Worm (Caenorhabditis elegans) whole organism, L4 larva: ENCODE data around the gene bgnt-1.1.

Experiments used
- D1046.2 ChIP-seq: fragments of 200-800 bp; sonication (Bioruptor generic); IDR thresholded peaks from 2 replicates; pipeline ENCODE4 v1.3.6; 2022; ENCODE audit warnings: missing genetic modification characterization, missing compliant biosample characterization
- F37D6.2 ChIP-seq: sonication (generic microtip); optimal IDR thresholded peaks from 2 replicates; lab custom pipeline; 2016; ENCODE audit warnings: mild to moderate bottlenecking, missing genetic modification characterization, missing compliant biosample characterization
- F44E2.7 ChIP-seq: fragments of 200-800 bp; sonication (Bioruptor generic); IDR thresholded peaks from 2 replicates; pipeline ENCODE4 v2.1.2; 2022; ENCODE audit warnings: missing genetic modification characterization, missing compliant biosample characterization
- T20F7.1 ChIP-seq: fragments of 200-800 bp; sonication (Bioruptor generic); optimal IDR thresholded peaks from 2 replicates; lab custom pipeline; 2018; ENCODE audit warnings: mild to moderate bottlenecking, missing genetic modification characterization, missing compliant biosample characterization
- Y48G9A.11 ChIP-seq: fragments of 200-800 bp; sonication (Bioruptor generic); IDR thresholded peaks from 2 replicates; pipeline ENCODE4 v1.3.6; 2022; ENCODE audit warnings: missing genetic modification reagents, missing genetic modification characterization, missing compliant biosample characterization
- Y5F2A.4 ChIP-seq: fragments of 200-800 bp; sonication (Bioruptor generic); optimal IDR thresholded peaks from 2 replicates; lab custom pipeline; 2018; ENCODE audit warnings: mild to moderate bottlenecking, missing genetic modification characterization, missing compliant biosample characterization
- Y75B8A.6 ChIP-seq: fragments of 200-800 bp; sonication (Bioruptor generic); IDR thresholded peaks from 2 replicates; pipeline ENCODE4 v1.3.6; 2022; ENCODE audit warnings: missing genetic modification reagents, missing genetic modification characterization, missing compliant biosample characterization
- ZK337.2 ChIP-seq: fragments of 200-800 bp; sonication (Bioruptor generic); IDR thresholded peaks from 2 replicates; pipeline ENCODE4 v1.3.6; 2022; ENCODE audit warnings: missing genetic modification reagents, missing genetic modification characterization, missing compliant biosample characterization
- ZK546.5 ChIP-seq, 2 experiments: sonication (generic microtip); optimal IDR thresholded peaks; 2 replicates each; lab custom pipeline; 2017; ENCODE audit warnings: missing biosample characterization in 2 of 2, missing genetic modification characterization in 2 of 2
- aha-1 ChIP-seq: fragments of 150-350 bp; peaks from one replicate; lab custom pipeline; 2014; ENCODE audit warnings: missing biosample characterization, missing genetic modification characterization
- attf-4 ChIP-seq: sonication (generic microtip); optimal IDR thresholded peaks from 3 replicates; lab custom pipeline; 2017; ENCODE audit warnings: missing biosample characterization, missing genetic modification characterization
- ceh-28 ChIP-seq: fragments of 150-350 bp; optimal IDR thresholded peaks from 2 replicates; lab custom pipeline; 2014; ENCODE audit warnings: missing biosample characterization, missing genetic modification reagents, missing genetic modification characterization
- ceh-62 ChIP-seq: sonication (generic microtip); optimal IDR thresholded peaks from 2 replicates; lab custom pipeline; 2017; ENCODE audit warnings: missing biosample characterization, missing genetic modification characterization
- ces-1 ChIP-seq: fragments of 150-350 bp; sonication (generic microtip); optimal IDR thresholded peaks from 4 replicates; lab custom pipeline; 2014; ENCODE audit warnings: missing biosample characterization, missing genetic modification reagents, missing genetic modification characterization
- ctbp-1 ChIP-seq: fragments of 200-800 bp; sonication (Bioruptor generic); IDR thresholded peaks from 2 replicates; pipeline ENCODE4 v1.3.6; 2022; ENCODE audit warnings: missing genetic modification reagents, missing genetic modification characterization, missing compliant biosample characterization
- dmd-6 ChIP-seq: fragments of 200-800 bp; sonication (Bioruptor generic); IDR thresholded peaks from 2 replicates; pipeline ENCODE4 v1.3.6; 2022; ENCODE audit warnings: missing genetic modification reagents, missing genetic modification characterization, missing compliant biosample characterization
- egl-43 ChIP-seq: fragments of 200-800 bp; sonication (Bioruptor generic); IDR thresholded peaks from 2 replicates; pipeline ENCODE4 v1.3.6; 2022; ENCODE audit warnings: missing genetic modification reagents, missing genetic modification characterization, missing compliant biosample characterization
- fkh-10 ChIP-seq: fragments of 150-350 bp; optimal IDR thresholded peaks from 2 replicates; lab custom pipeline; 2014; ENCODE audit warnings: missing biosample characterization, missing genetic modification reagents, missing genetic modification characterization
- hlh-11 ChIP-seq: fragments of 200-800 bp; sonication (Bioruptor generic); optimal IDR thresholded peaks from 2 replicates; lab custom pipeline; 2018; ENCODE audit warnings: mild to moderate bottlenecking, missing genetic modification characterization, missing compliant biosample characterization
- hlh-30 ChIP-seq: sonication (generic microtip); optimal IDR thresholded peaks from 2 replicates; lab custom pipeline; 2017; ENCODE audit warnings: antibody characterized with exemption, mild to moderate bottlenecking, missing genetic modification characterization, missing compliant biosample characterization; ENCODE audit not compliant: insufficient read depth
- hmg-1.1 ChIP-seq: fragments of 200-800 bp; sonication (Bioruptor generic); IDR thresholded peaks from 2 replicates; pipeline ENCODE4 v1.3.6; 2022; ENCODE audit warnings: missing genetic modification reagents, missing genetic modification characterization, missing compliant biosample characterization
- jun-1 ChIP-seq: fragments of 150-350 bp; optimal IDR thresholded peaks from 2 replicates; lab custom pipeline; 2014; ENCODE audit warnings: missing biosample characterization, missing genetic modification reagents, missing genetic modification characterization
- lin-39 ChIP-seq: fragments of 150-350 bp; optimal IDR thresholded peaks from 2 replicates; lab custom pipeline; 2014; ENCODE audit warnings: missing biosample characterization, missing genetic modification reagents, missing genetic modification characterization
- lsy-2 ChIP-seq, 2 experiments: fragments of 150-350 bp in 1 of 2; sonication (generic microtip) in 1 of 2; optimal IDR thresholded peaks; 2 replicates each; lab custom pipeline; 2014 to 2017; ENCODE audit warnings: missing biosample characterization in 2 of 2, missing genetic modification characterization in 2 of 2
- mdt-29 ChIP-seq: fragments of 200-800 bp; sonication (Bioruptor generic); IDR thresholded peaks from 2 replicates; pipeline ENCODE4 v1.3.6; 2022; ENCODE audit warnings: missing genetic modification reagents, missing genetic modification characterization, missing compliant biosample characterization
- mep-1 ChIP-seq: fragments of 150-350 bp; sonication (generic microtip); optimal IDR thresholded peaks from 3 replicates; lab custom pipeline; 2014; ENCODE audit warnings: missing biosample characterization, missing genetic modification characterization
- mes-2 ChIP-seq: sonication (generic microtip); optimal IDR thresholded peaks from 2 replicates; lab custom pipeline; 2016; ENCODE audit warnings: missing genotype, mild to moderate bottlenecking, missing genetic modification characterization, missing compliant biosample characterization; ENCODE audit not compliant: poor library complexity, severe bottlenecking
- nhr-10 ChIP-seq: fragments of 150-350 bp; optimal IDR thresholded peaks from 2 replicates; lab custom pipeline; 2014; ENCODE audit warnings: missing biosample characterization, missing genetic modification characterization
- nhr-102 ChIP-seq: sonication (generic microtip); optimal IDR thresholded peaks from 2 replicates; lab custom pipeline; 2016; ENCODE audit warnings: mild to moderate bottlenecking, missing genetic modification characterization, moderate library complexity, missing compliant biosample characterization
- nhr-28 ChIP-seq: fragments of 150-350 bp; optimal IDR thresholded peaks from 2 replicates; lab custom pipeline; 2014; ENCODE audit warnings: missing biosample characterization, missing genetic modification characterization
- nhr-6 ChIP-seq: fragments of 150-350 bp; optimal IDR thresholded peaks from 2 replicates; lab custom pipeline; 2014; ENCODE audit warnings: missing biosample characterization, missing genetic modification characterization
- nhr-77 ChIP-seq: fragments of 150-350 bp; optimal IDR thresholded peaks from 2 replicates; lab custom pipeline; 2014; ENCODE audit warnings: missing biosample characterization, missing genetic modification characterization
- pha-4 ChIP-seq, 2 experiments: fragments of 150-350 bp in 1 of 2; fragments of 200-800 bp in 1 of 2; sonication (Bioruptor generic) in 1 of 2; IDR thresholded peaks in 1 of 2; optimal IDR thresholded peaks in 1 of 2; 2 replicates each; pipeline versions ENCODE4 v1.3.6 to Lab custom; 2014 to 2022; ENCODE audit warnings: missing genetic modification characterization in 2 of 2, missing genetic modification reagents in 2 of 2, missing biosample characterization in 1 of 2, missing compliant biosample characterization in 1 of 2
- pqm-1 ChIP-seq: sonication (generic microtip); optimal IDR thresholded peaks from 2 replicates; lab custom pipeline; 2017; ENCODE audit warnings: missing biosample characterization, missing genetic modification characterization
- rbr-2 ChIP-seq: sonication (generic microtip); optimal IDR thresholded peaks from 2 replicates; lab custom pipeline; 2016; ENCODE audit warnings: missing genotype, missing genetic modification characterization, missing compliant biosample characterization
- saeg-2 ChIP-seq: fragments of 200-800 bp; sonication (Bioruptor generic); IDR thresholded peaks from 2 replicates; pipeline ENCODE4 v1.3.6; 2022; ENCODE audit warnings: missing genetic modification reagents, missing genetic modification characterization, missing compliant biosample characterization
- set-16 ChIP-seq: fragments of 200-800 bp; sonication (Bioruptor generic); IDR thresholded peaks from 2 replicates; pipeline ENCODE4 v1.3.6; 2022; ENCODE audit warnings: missing genetic modification reagents, missing genetic modification characterization, missing compliant biosample characterization
- unc-130 ChIP-seq: sonication (generic microtip); optimal IDR thresholded peaks from 2 replicates; lab custom pipeline; 2016; ENCODE audit warnings: missing genetic modification reagents, missing genetic modification characterization, missing compliant biosample characterization
- unc-62 ChIP-seq, 3 experiments: fragments of 150-350 bp in 1 of 3; sonication (generic microtip); optimal IDR thresholded peaks in 2 of 3; peaks in 1 of 3; 1 replicate in 1 of 3; 2 replicates in 2 of 3; lab custom pipeline; 2014 to 2017; ENCODE audit warnings: missing biosample characterization in 3 of 3, missing genetic modification characterization in 3 of 3, missing genetic modification reagents in 3 of 3, missing genotype in 1 of 3
- vab-7 ChIP-seq: fragments of 200-800 bp; sonication (Bioruptor generic); IDR thresholded peaks from 2 replicates; pipeline ENCODE4 v1.3.6; 2022; ENCODE audit warnings: missing genetic modification reagents, missing genetic modification characterization, missing compliant biosample characterization
- zfp-2 ChIP-seq: sonication (generic microtip); optimal IDR thresholded peaks from 2 replicates; lab custom pipeline; 2016; ENCODE audit warnings: mild to moderate bottlenecking, missing genetic modification characterization, missing compliant biosample characterization
- zfp-3 ChIP-seq: fragments of 200-800 bp; sonication (Bioruptor generic); conservative IDR thresholded peaks from 2 replicates; pipeline ENCODE4 v1.3.6; 2022; ENCODE audit warnings: missing genetic modification reagents, missing genetic modification characterization, missing compliant biosample characterization
- zip-2 ChIP-seq: fragments of 150-350 bp; optimal IDR thresholded peaks from 2 replicates; lab custom pipeline; 2014; ENCODE audit warnings: missing biosample characterization, missing genetic modification characterization

The bgnt-1.1 gene

DNA sequence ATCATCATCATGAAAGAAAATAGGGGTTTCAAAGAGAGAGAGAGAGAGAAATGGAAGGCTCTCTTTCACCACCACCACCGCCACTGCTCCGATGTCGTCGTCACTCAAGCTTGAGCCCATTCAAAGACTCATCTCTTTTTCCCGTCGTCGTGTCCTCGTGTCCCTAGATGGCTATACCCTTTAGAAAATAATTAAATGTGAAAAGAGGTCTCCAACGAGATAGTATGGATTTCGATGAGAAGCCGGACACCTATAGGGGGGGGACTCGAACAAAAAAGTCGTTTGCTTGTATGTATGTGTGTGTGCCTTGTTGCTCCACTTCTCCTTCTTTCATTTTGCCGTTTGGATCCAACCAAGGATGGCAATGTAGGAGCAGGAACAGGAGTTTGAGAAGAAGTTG lies 32.4 kb downstream of the bgnt-1.1 start (continued):
- TF ChIP-seq unc-62 (GFP tag; optimal IDR thresholded peaks at IDR 0.05 in 1 of 2; lab: Kevin White, UChicago) (peak in 1 of 2 experiments; percentile 54), unc-62 (tag; optimal IDR thresholded peaks at IDR 0.05; lab: Kevin White, UChicago) (no peak), unc-130 (GFP tag; lab: Kevin White, UChicago) (no peak), D1046.2 (GFP tag; lab: Robert Waterston, UW) (no peak), mep-1 (peak; percentile 23), hlh-30 (tag; lab: Kevin White, UChicago) (no peak)

DNA sequence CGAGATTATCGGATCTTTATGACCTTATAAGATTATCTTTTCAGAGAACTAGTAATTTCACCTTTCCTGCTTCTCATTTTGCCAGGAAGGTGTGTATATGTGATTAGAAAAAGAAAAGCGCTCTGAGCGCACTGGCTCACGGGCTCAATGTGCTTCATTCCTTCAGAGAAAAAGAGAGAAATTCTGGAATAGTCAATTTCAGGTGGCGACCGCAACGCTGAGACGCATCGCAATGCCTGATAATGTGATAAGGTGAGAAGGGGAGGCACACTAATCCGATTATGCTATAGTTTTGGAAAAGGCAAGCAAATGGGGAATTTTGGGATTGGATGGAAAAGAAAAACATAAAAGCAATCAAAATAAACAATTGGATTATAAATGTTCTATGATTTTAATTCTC lies 33.4 kb downstream of the bgnt-1.1 start:
- TF ChIP-seq pqm-1 (tag; lab: Kevin White, UChicago) (peak; percentile 8), zip-2 (tag; lab: Kevin White, UChicago) (no peak), egl-43 (GFP tag; lab: Robert Waterston, UW) (0 out of 2 replicates have a peak, but pooled peaks have one; percentile 40), aha-1 (tag; lab: Kevin White, UChicago) (peak; percentile 87), lin-39 (tag; lab: Kevin White, UChicago) (no peak), dmd-6 (peak; percentile 21), nhr-28 (tag; lab: Kevin White, UChicago) (peak; percentile 31), hlh-11 (tag; lab: Kevin White, UChicago) (peak; percentile 48), ceh-62 (no peak)

DNA sequence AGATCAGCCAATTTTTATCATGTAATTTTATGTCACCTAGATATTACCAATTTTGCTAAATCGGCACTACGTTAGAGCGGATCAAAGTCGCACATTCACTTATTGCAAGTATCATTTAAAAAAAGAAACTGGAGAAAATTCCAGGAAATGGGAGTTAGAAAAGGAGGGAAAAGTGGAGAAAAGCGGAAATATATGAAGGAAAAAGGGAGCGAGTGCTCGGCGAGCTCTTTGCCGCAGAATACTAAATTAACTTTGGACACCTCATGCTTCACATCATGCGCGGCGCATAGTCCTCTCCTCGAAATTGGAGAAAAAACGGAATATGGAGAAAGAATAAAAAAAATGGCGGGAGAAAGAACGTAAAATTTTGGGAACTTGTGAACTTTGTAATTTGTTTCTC lies 35.0 kb downstream of the bgnt-1.1 start:
- TF ChIP-seq Y5F2A.4 (GFP tag; lab: Kevin White, UChicago) (no peak), mep-1 (peak; percentile 13), mes-2 (no peak), fkh-10 (GFP tag; lab: Kevin White, UChicago) (peak; percentile 83), aha-1 (tag; lab: Kevin White, UChicago) (peak; percentile 74), lsy-2 (tag; optimal IDR thresholded peaks at IDR 0.05; lab: Kevin White, UChicago) (peak in 1 of 2 experiments; percentile 44), F37D6.2 (tag; lab: Kevin White, UChicago) (peak; percentile 11), D1046.2 (GFP tag; lab: Robert Waterston, UW) (no peak), ces-1 (GFP tag; lab: Kevin White, UChicago) (peak; percentile 65), hlh-30 (tag; lab: Kevin White, UChicago) (peak; percentile 7), dmd-6 (peak; percentile 10; the same call in 1 of the 2 replicates), ctbp-1 (GFP tag; lab: Robert Waterston, UW) (peak; percentile 57)

- TF ChIP-seq aha-1 (tag; lab: Kevin White, UChicago) (peak; percentile 92), T20F7.1 (GFP tag; lab: Kevin White, UChicago) (peak; percentile 18), hmg-1.1 (GFP tag; lab: Robert Waterston, UW) (no peak), nhr-77 (tag; lab: Kevin White, UChicago) (peak; percentile 43), nhr-28 (tag; lab: Kevin White, UChicago) (peak; percentile 51), ceh-28 (tag; lab: Kevin White, UChicago) (no peak), attf-4 (tag; lab: Kevin White, UChicago) (no peak), ZK546.5 (tag; optimal IDR thresholded peaks at IDR 0.05; lab: Kevin White, UChicago) (no peak), Y48G9A.11 (no peak), ctbp-1 (GFP tag; lab: Robert Waterston, UW) (no peak), saeg-2 (no peak), zip-2 (tag; lab: Kevin White, UChicago) (no peak), fkh-10 (GFP tag; lab: Kevin White, UChicago) (peak; percentile 37), dmd-6 (peak; percentile 71), Y75B8A.6 (GFP tag; lab: Robert Waterston, UW) (no peak), F44E2.7 (no peak), ces-1 (GFP tag; lab: Kevin White, UChicago) (no peak), rbr-2 (tag; lab: Kevin White, UChicago) (no peak), jun-1 (no peak), nhr-102 (tag; lab: Kevin White, UChicago) (peak; percentile 61), hlh-11 (tag; lab: Kevin White, UChicago) (peak; percentile 89), mep-1 (peak; percentile 48), ZK337.2 (GFP tag; lab: Robert Waterston, UW) (no peak), vab-7 (GFP tag; lab: Robert Waterston, UW) (no peak), D1046.2 (GFP tag; lab: Robert Waterston, UW) (no peak), nhr-10 (no peak), set-16 (no peak), pha-4 (GFP tag; IDR thresholded peaks at IDR 0.05; lab: Robert Waterston, UW) (peak; percentile 21; the same call in 1 of the 2 replicates), pha-4 (tag; optimal IDR thresholded peaks at IDR 0.05; lab: Kevin White, UChicago) (no peak), nhr-6 (tag; lab: Kevin White, UChicago) (no peak), zfp-2 (tag; lab: Kevin White, UChicago) (no peak), mdt-29 (GFP tag; lab: Robert Waterston, UW) (peak; percentile 81), zfp-3 (GFP tag; lab: Robert Waterston, UW) (no peak)
Measured at ce11 chrIV:10511432-10511831, 38.9 kb downstream of the bgnt-1.1 start.
